Worm (Caenorhabditis elegans) whole organism, L4 larva: ENCODE results near the gene F46F2.5.

Source experiments
- Y5F2A.4 ChIP-seq: fragments of 200-800 bp; sonication (Bioruptor generic); optimal IDR thresholded peaks from 2 replicates; lab custom pipeline; 2018; ENCODE audit warnings: mild to moderate bottlenecking, missing genetic modification characterization, missing compliant biosample characterization
- Y75B8A.6 ChIP-seq: fragments of 200-800 bp; sonication (Bioruptor generic); IDR thresholded peaks from 2 replicates; pipeline ENCODE4 v1.3.6; 2022; ENCODE audit warnings: missing genetic modification reagents, missing genetic modification characterization, missing compliant biosample characterization
- aha-1 ChIP-seq: fragments of 150-350 bp; peaks from one replicate; lab custom pipeline; 2014; ENCODE audit warnings: missing biosample characterization, missing genetic modification characterization
- ama-1 ChIP-seq: fragments of 150-350 bp; optimal IDR thresholded peaks from 2 replicates; lab custom pipeline; 2014; ENCODE audit warnings: inconsistent platforms, mixed read lengths
- attf-4 ChIP-seq: sonication (generic microtip); optimal IDR thresholded peaks from 3 replicates; lab custom pipeline; 2017; ENCODE audit warnings: missing biosample characterization, missing genetic modification characterization
- ceh-20 ChIP-seq: fragments of 200-800 bp; sonication (Bioruptor generic); IDR thresholded peaks from 2 replicates; pipeline ENCODE4 v1.3.6; 2022; ENCODE audit warnings: missing genetic modification reagents, missing genetic modification characterization, missing compliant biosample characterization
- ceh-44 ChIP-seq: fragments of 200-800 bp; sonication (Bioruptor generic); IDR thresholded peaks from 2 replicates; pipeline ENCODE4 v1.3.6; 2022; ENCODE audit warnings: missing genetic modification reagents, missing genetic modification characterization, missing compliant biosample characterization
- ctbp-1 ChIP-seq: fragments of 200-800 bp; sonication (Bioruptor generic); IDR thresholded peaks from 2 replicates; pipeline ENCODE4 v1.3.6; 2022; ENCODE audit warnings: missing genetic modification reagents, missing genetic modification characterization, missing compliant biosample characterization
- daf-12 ChIP-seq: fragments of 150-350 bp; optimal IDR thresholded peaks from 2 replicates; lab custom pipeline; 2014; ENCODE audit warnings: missing biosample characterization, missing genetic modification reagents, missing genetic modification characterization
- daf-16 ChIP-seq, 3 experiments: sonication (generic microtip); optimal IDR thresholded peaks; 2 replicates each; lab custom pipeline; 2016 to 2017; ENCODE audit warnings: missing genetic modification characterization in 3 of 3, missing genetic modification reagents in 3 of 3, mild to moderate bottlenecking in 2 of 3, missing compliant biosample characterization in 2 of 3, missing biosample characterization in 1 of 3, moderate library complexity in 1 of 3
- daf-19 ChIP-seq: fragments of 200-800 bp; sonication (Bioruptor generic); conservative IDR thresholded peaks from 2 replicates; pipeline ENCODE4 v1.3.6; 2022; ENCODE audit warnings: missing genetic modification characterization, missing compliant biosample characterization
- dpl-1 ChIP-seq: fragments of 150-350 bp; optimal IDR thresholded peaks from 2 replicates; lab custom pipeline; 2014; ENCODE audit warnings: missing biosample characterization, missing genetic modification reagents, missing genetic modification characterization
- dve-1 ChIP-seq: sonication (generic microtip); optimal IDR thresholded peaks from 2 replicates; lab custom pipeline; 2017; ENCODE audit warnings: antibody characterized with exemption, mild to moderate bottlenecking, missing genetic modification characterization, missing compliant biosample characterization; ENCODE audit not compliant: insufficient read depth
- egl-27 ChIP-seq: sonication (generic microtip); optimal IDR thresholded peaks from 3 replicates; lab custom pipeline; 2017; ENCODE audit warnings: missing biosample characterization, missing genetic modification reagents, missing genetic modification characterization
- hif-1 ChIP-seq, 2 experiments: sonication (generic microtip); optimal IDR thresholded peaks; 2 replicates each; lab custom pipeline; 2016 to 2017; ENCODE audit warnings: missing compliant biosample characterization in 2 of 2, missing genetic modification characterization in 2 of 2, missing genetic modification reagents in 2 of 2, missing genotype in 2 of 2, mild to moderate bottlenecking in 1 of 2
- hlh-11 ChIP-seq: fragments of 200-800 bp; sonication (Bioruptor generic); optimal IDR thresholded peaks from 2 replicates; lab custom pipeline; 2018; ENCODE audit warnings: mild to moderate bottlenecking, missing genetic modification characterization, missing compliant biosample characterization
- hlh-30 ChIP-seq: sonication (generic microtip); optimal IDR thresholded peaks from 2 replicates; lab custom pipeline; 2017; ENCODE audit warnings: antibody characterized with exemption, mild to moderate bottlenecking, missing genetic modification characterization, missing compliant biosample characterization; ENCODE audit not compliant: insufficient read depth
- lim-7 ChIP-seq: fragments of 200-800 bp; sonication (Bioruptor generic); IDR thresholded peaks from 2 replicates; pipeline ENCODE4 v1.3.6; 2022; ENCODE audit warnings: missing genetic modification characterization, missing compliant biosample characterization
- lin-1 ChIP-seq: fragments of 200-800 bp; sonication (Bioruptor generic); IDR thresholded peaks from 2 replicates; pipeline ENCODE4 v1.3.6; 2022; ENCODE audit warnings: missing genetic modification reagents, missing genetic modification characterization, missing compliant biosample characterization
- lin-13 ChIP-seq: fragments of 150-350 bp; optimal IDR thresholded peaks from 2 replicates; lab custom pipeline; 2014; ENCODE audit warnings: missing biosample characterization, missing genetic modification reagents, missing genetic modification characterization
- lin-38 ChIP-seq: fragments of 200-800 bp; sonication (Bioruptor generic); IDR thresholded peaks from 2 replicates; pipeline ENCODE4 v1.3.6; 2022; ENCODE audit warnings: missing genetic modification reagents, missing genetic modification characterization, missing compliant biosample characterization
- lsy-2 ChIP-seq, 2 experiments: fragments of 150-350 bp in 1 of 2; sonication (generic microtip) in 1 of 2; optimal IDR thresholded peaks; 2 replicates each; lab custom pipeline; 2014 to 2017; ENCODE audit warnings: missing biosample characterization in 2 of 2, missing genetic modification characterization in 2 of 2
- mes-2 ChIP-seq: sonication (generic microtip); optimal IDR thresholded peaks from 2 replicates; lab custom pipeline; 2016; ENCODE audit warnings: missing genotype, mild to moderate bottlenecking, missing genetic modification characterization, missing compliant biosample characterization; ENCODE audit not compliant: poor library complexity, severe bottlenecking
- nhr-10 ChIP-seq: fragments of 150-350 bp; optimal IDR thresholded peaks from 2 replicates; lab custom pipeline; 2014; ENCODE audit warnings: missing biosample characterization, missing genetic modification characterization
- nhr-48 ChIP-seq: sonication (generic microtip); optimal IDR thresholded peaks from 2 replicates; lab custom pipeline; 2016; ENCODE audit warnings: mild to moderate bottlenecking, missing genetic modification characterization, missing compliant biosample characterization
- nhr-77 ChIP-seq: fragments of 150-350 bp; optimal IDR thresholded peaks from 2 replicates; lab custom pipeline; 2014; ENCODE audit warnings: missing biosample characterization, missing genetic modification characterization
- php-3 ChIP-seq: fragments of 200-800 bp; sonication (Bioruptor generic); IDR thresholded peaks from 2 replicates; pipeline ENCODE4 v1.3.6; 2022; ENCODE audit warnings: missing genetic modification reagents, missing genetic modification characterization, missing compliant biosample characterization
- saeg-2 ChIP-seq: fragments of 200-800 bp; sonication (Bioruptor generic); IDR thresholded peaks from 2 replicates; pipeline ENCODE4 v1.3.6; 2022; ENCODE audit warnings: missing genetic modification reagents, missing genetic modification characterization, missing compliant biosample characterization
- skn-1 ChIP-seq: fragments of 150-350 bp; optimal IDR thresholded peaks from 2 replicates; lab custom pipeline; 2014; ENCODE audit warnings: missing biosample characterization, missing genetic modification characterization
- spr-1 ChIP-seq: sonication (generic microtip); optimal IDR thresholded peaks from 2 replicates; lab custom pipeline; 2016; ENCODE audit warnings: mild to moderate bottlenecking, missing genetic modification characterization, missing compliant biosample characterization
- unc-39 ChIP-seq: sonication (generic microtip); optimal IDR thresholded peaks from 2 replicates; lab custom pipeline; 2017; ENCODE audit warnings: missing biosample characterization, missing genetic modification characterization
- unc-62 ChIP-seq, 3 experiments: fragments of 150-350 bp in 1 of 3; sonication (generic microtip); optimal IDR thresholded peaks in 2 of 3; peaks in 1 of 3; 1 replicate in 1 of 3; 2 replicates in 2 of 3; lab custom pipeline; 2014 to 2017; ENCODE audit warnings: missing biosample characterization in 3 of 3, missing genetic modification characterization in 3 of 3, missing genetic modification reagents in 3 of 3, missing genotype in 1 of 3
- zfp-2 ChIP-seq: sonication (generic microtip); optimal IDR thresholded peaks from 2 replicates; lab custom pipeline; 2016; ENCODE audit warnings: mild to moderate bottlenecking, missing genetic modification characterization, missing compliant biosample characterization
- zfp-3 ChIP-seq: fragments of 200-800 bp; sonication (Bioruptor generic); conservative IDR thresholded peaks from 2 replicates; pipeline ENCODE4 v1.3.6; 2022; ENCODE audit warnings: missing genetic modification reagents, missing genetic modification characterization, missing compliant biosample characterization
- ztf-11 ChIP-seq: fragments of 150-350 bp; optimal IDR thresholded peaks from 2 replicates; lab custom pipeline; 2014; ENCODE audit warnings: missing biosample characterization, missing genetic modification characterization

The F46F2.5 gene

ce11 chrX:15262875-15263274 lies 352 bp downstream of the F46F2.5 start:
- TF ChIP-seq unc-62 (GFP tag; optimal IDR thresholded peaks at IDR 0.05 in 1 of 2; lab: Kevin White, UChicago) (peak in 1 of 2 experiments; percentile 91), unc-62 (tag; optimal IDR thresholded peaks at IDR 0.05; lab: Kevin White, UChicago) (no peak), unc-39 (tag; lab: Kevin White, UChicago) (no peak)

ce11 chrX:15264149-15264548 lies 1.6 kb downstream of the F46F2.5 start:
- TF ChIP-seq zfp-3 (GFP tag; lab: Robert Waterston, UW): no peak
- no peak for TF ChIP-seq ama-1
- TF ChIP-seq hif-1 (tag; optimal IDR thresholded peaks at IDR 0.05; lab: Kevin White, UChicago): no peak
- TF ChIP-seq mes-2 (tag; lab: Kevin White, UChicago): no peak
- no peak for TF ChIP-seq lin-38
- no peak for TF ChIP-seq daf-19 (GFP tag; lab: Robert Waterston, UW)
- no peak for TF ChIP-seq hlh-11 (tag; lab: Kevin White, UChicago)
- TF ChIP-seq ceh-44 (GFP tag; lab: Robert Waterston, UW): no peak
- TF ChIP-seq daf-12 (tag; lab: Kevin White, UChicago): no peak
- TF ChIP-seq dve-1 (tag; lab: Kevin White, UChicago): no peak
- TF ChIP-seq dpl-1 (GFP tag; lab: Kevin White, UChicago): no peak
- no peak for TF ChIP-seq Y5F2A.4
- no peak for TF ChIP-seq php-3 (GFP tag; lab: Robert Waterston, UW)
- no peak for TF ChIP-seq ctbp-1 (GFP tag; lab: Robert Waterston, UW)
- no peak for TF ChIP-seq nhr-77 (tag; lab: Kevin White, UChicago)
- no peak for TF ChIP-seq egl-27
- TF ChIP-seq skn-1: no peak
- TF ChIP-seq ceh-20 (GFP tag; lab: Robert Waterston, UW): no peak
- no peak for TF ChIP-seq lim-7 (GFP tag; lab: Robert Waterston, UW)

- TF ChIP-seq daf-19 (GFP tag; lab: Robert Waterston, UW) (no peak), spr-1 (tag; lab: Kevin White, UChicago) (no peak), lin-1 (GFP tag; lab: Robert Waterston, UW) (no peak), nhr-48 (tag; lab: Kevin White, UChicago) (no peak), hlh-30 (tag; lab: Kevin White, UChicago) (peak; percentile 26), Y75B8A.6 (no peak), zfp-2 (no peak), nhr-10 (tag; lab: Kevin White, UChicago) (no peak), saeg-2 (GFP tag; lab: Robert Waterston, UW) (no peak), hlh-11 (tag; lab: Kevin White, UChicago) (no peak), daf-16 (GFP tag; optimal IDR thresholded peaks at IDR 0.05; lab: Kevin White, UChicago) (no peak), daf-16 (tag; optimal IDR thresholded peaks at IDR 0.05; lab: Kevin White, UChicago) (no peak), lin-13 (GFP tag; lab: Kevin White, UChicago) (no peak), aha-1 (tag; lab: Kevin White, UChicago) (peak; percentile 37), lsy-2 (tag; optimal IDR thresholded peaks at IDR 0.05; lab: Kevin White, UChicago) (no peak), unc-39 (tag; lab: Kevin White, UChicago) (no peak)
Observed at ce11 chrX:15264593-15264992, 2.1 kb downstream of the F46F2.5 start.

ce11 chrX:15268461-15268860 lies 5.9 kb downstream of the F46F2.5 start:
- TF ChIP-seq skn-1 (no peak), unc-62 (GFP tag; optimal IDR thresholded peaks at IDR 0.05 in 1 of 2; lab: Kevin White, UChicago) (peak in 1 of 2 experiments; percentile 96), unc-62 (tag; optimal IDR thresholded peaks at IDR 0.05; lab: Kevin White, UChicago) (no peak), attf-4 (tag; lab: Kevin White, UChicago) (no peak), ztf-11 (tag; lab: Kevin White, UChicago) (no peak)
